Worm (Caenorhabditis elegans) whole organism, midembryonic: ENCODE measurements around the gene F36H9.7.

Source experiments
- T22C8.4 ChIP-seq: fragments of 200-800 bp; sonication (Bioruptor generic); IDR thresholded peaks from 2 replicates; pipeline ENCODE4 v1.3.6; 2022; ENCODE audit warnings: missing genetic modification characterization, missing compliant biosample characterization
- cog-1 ChIP-seq: sonication (generic microtip); optimal IDR thresholded peaks from 2 replicates; lab custom pipeline; 2016; ENCODE audit warnings: missing genetic modification characterization, missing compliant biosample characterization
- flt-1 ChIP-seq: fragments of 200-800 bp; sonication (Bioruptor generic); IDR thresholded peaks from 2 replicates; pipeline ENCODE4 v1.3.6; 2022; ENCODE audit warnings: missing genetic modification characterization, missing compliant biosample characterization
- klf-2 ChIP-seq: fragments of 200-800 bp; sonication (Bioruptor generic); conservative IDR thresholded peaks from 2 replicates; pipeline ENCODE4 v1.3.6; 2022; ENCODE audit warnings: missing genetic modification reagents, missing genetic modification characterization, missing compliant biosample characterization
- med-1 ChIP-seq: sonication (generic microtip); optimal IDR thresholded peaks from 2 replicates; lab custom pipeline; 2017; ENCODE audit warnings: missing genetic modification characterization, mild to moderate bottlenecking, missing compliant biosample characterization, antibody characterized with exemption, missing genetic modification reagents; ENCODE audit not compliant: insufficient read depth
- ref-1 ChIP-seq: fragments of 200-800 bp; sonication (Bioruptor generic); conservative IDR thresholded peaks from 2 replicates; pipeline ENCODE4 v1.3.6; 2022; ENCODE audit warnings: missing genetic modification reagents, missing genetic modification characterization, missing compliant biosample characterization
- tab-1 ChIP-seq: fragments of 200-800 bp; sonication (Bioruptor generic); IDR thresholded peaks from 2 replicates; pipeline ENCODE4 v1.3.6; 2022; ENCODE audit warnings: missing genetic modification characterization, missing compliant biosample characterization
- ztf-23 ChIP-seq: fragments of 200-800 bp; sonication (Bioruptor generic); IDR thresholded peaks from 2 replicates; pipeline ENCODE4 v1.3.6; 2022; ENCODE audit warnings: missing genetic modification reagents, missing genetic modification characterization, missing compliant biosample characterization
- ztf-29 ChIP-seq: fragments of 200-800 bp; sonication (Bioruptor generic); IDR thresholded peaks from 2 replicates; pipeline ENCODE4 v1.3.6; 2022; ENCODE audit warnings: missing genetic modification reagents, missing genetic modification characterization, missing compliant biosample characterization

Gene F36H9.7

DNA sequence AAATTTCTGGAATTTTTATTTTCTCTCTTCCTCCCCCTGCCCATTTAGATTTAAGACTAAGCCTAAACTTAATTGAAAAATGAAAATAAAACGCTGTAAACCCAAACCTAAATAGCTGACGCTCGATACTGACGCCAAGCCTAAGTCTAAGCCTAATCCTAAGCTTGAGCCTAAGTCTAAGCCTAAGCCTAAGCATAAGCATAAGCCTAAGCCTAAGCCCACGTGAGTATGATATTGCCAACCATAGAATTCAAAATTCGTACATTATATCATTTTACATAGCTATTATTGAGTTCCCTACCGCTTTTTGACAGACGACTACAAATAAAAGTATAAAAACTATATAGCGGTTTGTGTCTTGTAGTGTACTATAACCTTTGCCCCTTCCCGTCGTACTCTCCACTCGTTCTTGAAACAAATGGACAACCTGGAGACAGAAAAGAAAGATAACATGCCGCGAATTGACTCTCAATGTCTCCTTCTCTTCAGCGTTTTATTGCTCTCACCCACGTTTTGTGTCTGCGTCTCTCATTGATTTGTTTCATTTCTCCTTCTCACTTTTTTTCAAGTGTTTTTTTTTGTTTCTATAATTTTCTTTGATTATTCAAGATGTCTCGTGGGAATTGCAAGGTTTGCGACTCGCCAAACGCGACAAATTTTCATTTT, 31.4 kb downstream of the F36H9.7 start, which contains the start of gene nhr-256:
Gene nhr-256, plus strand, starts transcription at position 567 of the 666 bp plus-strand sequence.
- peak; percentile 49 for TF ChIP-seq cog-1
- no peak for TF ChIP-seq klf-2 (GFP tag; lab: Robert Waterston, UW)
- peak; percentile 76; the same call in 1 of the 2 replicates for TF ChIP-seq ztf-29 (GFP tag; lab: Robert Waterston, UW)

DNA sequence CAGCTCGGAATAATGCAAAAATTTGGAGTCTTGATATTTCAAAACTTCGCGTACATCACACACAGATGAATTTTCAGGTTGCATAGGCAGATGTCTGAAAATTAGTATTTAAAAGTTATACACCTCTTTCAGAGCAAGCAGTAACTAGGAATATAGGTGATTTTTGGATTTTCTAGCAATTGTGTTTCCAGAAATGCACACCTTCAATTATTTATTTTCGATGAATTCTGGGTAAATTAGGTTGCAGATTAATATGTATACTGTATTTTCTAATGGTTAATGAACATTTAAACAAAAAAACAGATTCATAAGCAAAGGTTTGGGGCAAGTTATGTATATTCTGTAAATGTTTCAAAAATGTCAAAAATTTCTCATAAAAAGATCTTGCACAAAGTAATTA, 33.6 kb downstream of the F36H9.7 start, which contains the start of gene srab-25:
Gene srab-25, minus strand, starts transcription at position 101 of the 400 bp plus-strand sequence.
- TF ChIP-seq flt-1 (GFP tag; lab: Robert Waterston, UW) (no peak), med-1 (GFP tag; lab: Kevin White, UChicago) (no peak), klf-2 (GFP tag; lab: Robert Waterston, UW) (no peak), ref-1 (GFP tag; lab: Robert Waterston, UW) (no peak), ztf-23 (no peak), cog-1 (no peak), T22C8.4 (GFP tag; lab: Robert Waterston, UW) (no peak), tab-1 (GFP tag; lab: Robert Waterston, UW) (no peak), ztf-29 (GFP tag; lab: Robert Waterston, UW) (no peak)

DNA sequence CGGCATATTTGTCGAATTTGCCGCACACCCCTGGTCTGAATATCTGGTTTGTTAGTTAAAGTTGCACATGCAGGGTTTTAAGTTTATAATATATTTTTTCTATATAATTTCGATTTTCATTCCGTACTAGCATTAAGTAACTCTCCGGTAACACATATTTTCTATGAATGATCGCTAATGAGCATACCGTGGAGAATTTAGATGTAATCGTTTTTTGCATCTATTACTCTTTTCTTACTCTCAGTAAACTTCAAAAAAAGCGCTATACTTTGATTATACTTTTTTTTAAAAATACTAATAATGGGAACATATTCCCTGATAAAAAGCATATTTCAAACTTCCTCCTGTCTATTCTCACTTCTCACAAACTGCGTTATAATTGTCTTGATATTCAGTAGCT, 40.2 kb downstream of the F36H9.7 start, which contains the start of gene str-160:
Gene str-160, plus strand, starts transcription at position 301 of the 400 bp plus-strand sequence.
- TF ChIP-seq T22C8.4 (GFP tag; lab: Robert Waterston, UW) (no peak), tab-1 (GFP tag; lab: Robert Waterston, UW) (no peak), flt-1 (GFP tag; lab: Robert Waterston, UW) (no peak)

ce11 chrV:1731918-1732317, 42.8 kb downstream of the F36H9.7 start, which contains the start of gene gst-21:
Gene gst-21 (minus strand): TSS chrV:1732018.
- no peak for TF ChIP-seq med-1 (GFP tag; lab: Kevin White, UChicago)
- TF ChIP-seq T22C8.4 (GFP tag; lab: Robert Waterston, UW), result no peak

ce11 chrV:1725353-1725752, 49.4 kb downstream of the F36H9.7 start, which contains the start of gene sri-27:
Gene sri-27 (plus strand): TSS chrV:1725653.
- no peak for TF ChIP-seq ref-1 (GFP tag; lab: Robert Waterston, UW)
- no peak for TF ChIP-seq ztf-29 (GFP tag; lab: Robert Waterston, UW)
- no peak for TF ChIP-seq med-1 (GFP tag; lab: Kevin White, UChicago)
- no peak for TF ChIP-seq tab-1 (GFP tag; lab: Robert Waterston, UW)
- no peak for TF ChIP-seq T22C8.4 (GFP tag; lab: Robert Waterston, UW)
- no peak for TF ChIP-seq flt-1 (GFP tag; lab: Robert Waterston, UW)
- no peak for TF ChIP-seq cog-1
- no peak for TF ChIP-seq klf-2 (GFP tag; lab: Robert Waterston, UW)
- TF ChIP-seq ztf-23, result no peak
